Worm (Caenorhabditis elegans) whole organism, late embryonic: ENCODE results near the gene vkmt-1.

Source experiments
- C38D4.7 ChIP-seq: fragments of 200-800 bp; sonication (Bioruptor generic); optimal IDR thresholded peaks from 2 replicates; lab custom pipeline; 2018; ENCODE audit warnings: mild to moderate bottlenecking, missing genetic modification characterization, moderate library complexity, missing compliant biosample characterization
- F13H6.1 ChIP-seq: sonication (generic microtip); optimal IDR thresholded peaks from 2 replicates; lab custom pipeline; 2016; ENCODE audit warnings: missing genetic modification characterization, missing compliant biosample characterization
- K09A11.1 ChIP-seq: sonication (generic microtip); optimal IDR thresholded peaks from 2 replicates; lab custom pipeline; 2017; ENCODE audit warnings: antibody characterized with exemption, mild to moderate bottlenecking, missing genetic modification characterization, missing compliant biosample characterization; ENCODE audit not compliant: insufficient read depth
- Y22D7AL.16 ChIP-seq: sonication (generic microtip); optimal IDR thresholded peaks from 2 replicates; lab custom pipeline; 2016; ENCODE audit warnings: missing genetic modification characterization, missing compliant biosample characterization
- ahr-1 ChIP-seq: sonication (generic microtip); optimal IDR thresholded peaks from 2 replicates; lab custom pipeline; 2016; ENCODE audit warnings: missing genetic modification characterization, missing compliant biosample characterization
- ceh-19 ChIP-seq: fragments of 200-800 bp; sonication (Bioruptor generic); optimal IDR thresholded peaks from 2 replicates; lab custom pipeline; 2018; ENCODE audit warnings: mild to moderate bottlenecking, missing genetic modification characterization, missing compliant biosample characterization
- ceh-34 ChIP-seq: sonication (generic microtip); optimal IDR thresholded peaks from 2 replicates; lab custom pipeline; 2016; ENCODE audit warnings: mild to moderate bottlenecking, missing genetic modification characterization, missing compliant biosample characterization
- ceh-45 ChIP-seq: fragments of 200-800 bp; sonication (Bioruptor generic); IDR thresholded peaks from 2 replicates; pipeline ENCODE4 v1.3.6; 2022; ENCODE audit warnings: missing genetic modification reagents, missing genetic modification characterization, missing compliant biosample characterization
- ceh-48 ChIP-seq: sonication (generic microtip); optimal IDR thresholded peaks from 2 replicates; lab custom pipeline; 2016; ENCODE audit warnings: missing genetic modification characterization, inconsistent platforms, missing compliant biosample characterization
- ceh-6 ChIP-seq: fragments of 200-800 bp; sonication (Bioruptor generic); optimal IDR thresholded peaks from 2 replicates; lab custom pipeline; 2018; ENCODE audit warnings: mild to moderate bottlenecking, missing genetic modification characterization, missing compliant biosample characterization
- ceh-9 ChIP-seq: sonication (generic microtip); optimal IDR thresholded peaks from 2 replicates; lab custom pipeline; 2016; ENCODE audit warnings: mild to moderate bottlenecking, missing genetic modification characterization, inconsistent platforms, missing compliant biosample characterization
- dve-1 ChIP-seq: sonication (generic microtip); optimal IDR thresholded peaks from 2 replicates; lab custom pipeline; 2017; ENCODE audit warnings: antibody characterized with exemption, mild to moderate bottlenecking, missing genetic modification characterization, missing compliant biosample characterization
- fax-1 ChIP-seq: sonication (generic microtip); optimal IDR thresholded peaks from 2 replicates; lab custom pipeline; 2016; ENCODE audit warnings: missing genotype, missing genetic modification characterization, missing compliant biosample characterization
- fkh-10 ChIP-seq: fragments of 150-350 bp; optimal IDR thresholded peaks from 2 replicates; lab custom pipeline; 2014; ENCODE audit warnings: missing biosample characterization, missing genetic modification reagents, missing genetic modification characterization
- fkh-6 ChIP-seq: sonication (generic microtip); optimal IDR thresholded peaks from 2 replicates; lab custom pipeline; 2016; ENCODE audit warnings: missing genetic modification characterization, missing compliant biosample characterization
- gmeb-2 ChIP-seq: sonication (generic microtip); optimal IDR thresholded peaks from 2 replicates; lab custom pipeline; 2016; ENCODE audit warnings: missing genetic modification characterization, inconsistent platforms, missing compliant biosample characterization
- hlh-13 ChIP-seq: fragments of 200-800 bp; sonication (Bioruptor generic); optimal IDR thresholded peaks from 2 replicates; lab custom pipeline; 2018; ENCODE audit warnings: mild to moderate bottlenecking, missing genetic modification characterization, missing compliant biosample characterization
- hlh-15 ChIP-seq: sonication (generic microtip); optimal IDR thresholded peaks from 2 replicates; lab custom pipeline; 2016; ENCODE audit warnings: missing genetic modification characterization, missing compliant biosample characterization
- hlh-30 ChIP-seq: sonication (generic microtip); optimal IDR thresholded peaks from 2 replicates; lab custom pipeline; 2017; ENCODE audit warnings: antibody characterized with exemption, missing genetic modification characterization, missing compliant biosample characterization; ENCODE audit not compliant: insufficient read depth
- hlh-8 ChIP-seq: sonication (generic microtip); optimal IDR thresholded peaks from 2 replicates; lab custom pipeline; 2016; ENCODE audit warnings: missing genotype, missing genetic modification characterization, missing compliant biosample characterization
- lin-11 ChIP-seq: fragments of 200-800 bp; sonication (Bioruptor generic); optimal IDR thresholded peaks from 2 replicates; lab custom pipeline; 2018; ENCODE audit warnings: mild to moderate bottlenecking, missing genetic modification characterization, missing compliant biosample characterization
- mec-3 ChIP-seq: sonication (generic microtip); optimal IDR thresholded peaks from 2 replicates; lab custom pipeline; 2016; ENCODE audit warnings: borderline replicate concordance, missing genetic modification characterization, missing compliant biosample characterization
- nfya-1 ChIP-seq: sonication (generic microtip); optimal IDR thresholded peaks from 2 replicates; lab custom pipeline; 2017; ENCODE audit warnings: missing genetic modification characterization, mild to moderate bottlenecking, missing compliant biosample characterization, antibody characterized with exemption, moderate library complexity
- nhr-232 ChIP-seq: sonication (generic microtip); optimal IDR thresholded peaks from 2 replicates; lab custom pipeline; 2016; ENCODE audit warnings: missing genetic modification characterization, missing compliant biosample characterization
- npax-4 ChIP-seq: sonication (generic microtip); optimal IDR thresholded peaks from 2 replicates; lab custom pipeline; 2016; ENCODE audit warnings: missing genetic modification characterization, missing compliant biosample characterization
- pag-3 ChIP-seq: sonication (generic microtip); optimal IDR thresholded peaks from 2 replicates; lab custom pipeline; 2016; ENCODE audit warnings: missing compliant biosample characterization, missing genetic modification characterization, borderline replicate concordance
- pha-4 ChIP-seq: fragments of 150-350 bp; optimal IDR thresholded peaks from 2 replicates; lab custom pipeline; 2018; ENCODE audit warnings: missing biosample characterization, missing genetic modification reagents, missing genetic modification characterization
- pqm-1 ChIP-seq: sonication (generic microtip); optimal IDR thresholded peaks from 2 replicates; lab custom pipeline; 2016; ENCODE audit warnings: missing genetic modification characterization, missing compliant biosample characterization
- rnt-1 ChIP-seq: sonication (generic microtip); optimal IDR thresholded peaks from 2 replicates; lab custom pipeline; 2016; ENCODE audit warnings: missing genetic modification characterization, missing compliant biosample characterization
- syd-9 ChIP-seq: sonication (generic microtip); optimal IDR thresholded peaks from 2 replicates; lab custom pipeline; 2016; ENCODE audit warnings: mild to moderate bottlenecking, missing genetic modification characterization, moderate library complexity, missing compliant biosample characterization
- tbx-2 ChIP-seq: sonication (generic microtip); optimal IDR thresholded peaks from 2 replicates; lab custom pipeline; 2016; ENCODE audit warnings: missing genetic modification characterization, missing compliant biosample characterization
- unc-3 ChIP-seq, 2 experiments: fragments of 200-800 bp in 1 of 2; sonication (Bioruptor generic) in 1 of 2; sonication (generic microtip) in 1 of 2; conservative IDR thresholded peaks in 1 of 2; optimal IDR thresholded peaks in 1 of 2; 2 replicates each; pipeline versions ENCODE4 v1.3.6 to Lab custom; 2016 to 2022; ENCODE audit warnings: missing compliant biosample characterization in 2 of 2, missing genetic modification characterization in 2 of 2, missing genetic modification reagents in 1 of 2
- unc-42 ChIP-seq: sonication (generic microtip); optimal IDR thresholded peaks from 2 replicates; lab custom pipeline; 2016; ENCODE audit warnings: missing genotype, missing genetic modification characterization, missing compliant biosample characterization
- unc-86 ChIP-seq: sonication (generic microtip); optimal IDR thresholded peaks from 2 replicates; lab custom pipeline; 2016; ENCODE audit warnings: missing genetic modification characterization, missing compliant biosample characterization
- zip-5 ChIP-seq: sonication (generic microtip); optimal IDR thresholded peaks from 2 replicates; lab custom pipeline; 2016; ENCODE audit warnings: missing genetic modification characterization, missing compliant biosample characterization
- ztf-16 ChIP-seq: sonication (generic microtip); optimal IDR thresholded peaks from 2 replicates; lab custom pipeline; 2017; ENCODE audit warnings: missing genetic modification characterization, missing compliant biosample characterization

vkmt-1 gene

ce11 chrIV:12278507-12278906 is at the start of gene vkmt-1, which contains the start of gene tag-335:
Gene vkmt-1 (plus strand): TSS chrIV:12278725.
Gene tag-335 (minus strand): TSS chrIV:12278594.
- no peak for TF ChIP-seq ahr-1
- TF ChIP-seq pqm-1, result no peak
- TF ChIP-seq fkh-6, result no peak
- no peak for TF ChIP-seq rnt-1 (tag; lab: Kevin White, UChicago)
- no peak for TF ChIP-seq syd-9 (tag; lab: Kevin White, UChicago)
- TF ChIP-seq ceh-6 (GFP tag; lab: Kevin White, UChicago), result no peak
- TF ChIP-seq unc-86 (tag; lab: Kevin White, UChicago), result no peak
- no peak for TF ChIP-seq zip-5 (tag; lab: Kevin White, UChicago)
- no peak for TF ChIP-seq hlh-8 (tag; lab: Kevin White, UChicago)
- TF ChIP-seq ztf-16, result no peak

- no peak for TF ChIP-seq nfya-1 (tag; lab: Kevin White, UChicago)
- no peak for TF ChIP-seq fax-1 (tag; lab: Kevin White, UChicago)
- no peak for TF ChIP-seq dve-1 (tag; lab: Kevin White, UChicago)
- no peak for TF ChIP-seq hlh-13 (GFP tag; lab: Kevin White, UChicago)
- TF ChIP-seq unc-42 (tag; lab: Kevin White, UChicago), result no peak
- no peak for TF ChIP-seq hlh-30 (tag; lab: Kevin White, UChicago)
- TF ChIP-seq hlh-8 (tag; lab: Kevin White, UChicago), result no peak
- TF ChIP-seq ceh-9 (tag; lab: Kevin White, UChicago), result no peak
- no peak for TF ChIP-seq ceh-48 (tag; lab: Kevin White, UChicago)
- TF ChIP-seq ceh-34 (tag; lab: Kevin White, UChicago), result no peak
These were observed 48.8 kb upstream of the vkmt-1 start, which contains the start of gene sre-18 for ce11 chrIV:12229679-12230078. Gene sre-18 (minus strand): TSS chrIV:12229779.

- no peak for TF ChIP-seq unc-86 (tag; lab: Kevin White, UChicago)
- TF ChIP-seq hlh-30 (tag; lab: Kevin White, UChicago), result no peak
- TF ChIP-seq mec-3 (tag; lab: Kevin White, UChicago), result no peak
These were observed 42.5 kb upstream of the vkmt-1 start, which contains the start of gene sre-16 for ce11 chrIV:12236011-12236410. Gene sre-16 (minus strand): TSS chrIV:12236111.

ce11 chrIV:12238851-12239250 is 39.7 kb upstream of the vkmt-1 start, which contains the start of gene sre-19:
Gene sre-19 (minus strand): TSS chrIV:12238951.
- TF ChIP-seq C38D4.7 (GFP tag; lab: Kevin White, UChicago) (no peak), hlh-30 (tag; lab: Kevin White, UChicago) (no peak), rnt-1 (tag; lab: Kevin White, UChicago) (no peak), tbx-2 (tag; lab: Kevin White, UChicago) (no peak), mec-3 (tag; lab: Kevin White, UChicago) (no peak), pag-3 (no peak), ceh-19 (GFP tag; lab: Kevin White, UChicago) (no peak), nhr-232 (tag; lab: Kevin White, UChicago) (no peak), ceh-9 (tag; lab: Kevin White, UChicago) (no peak), ztf-16 (no peak), K09A11.1 (tag; lab: Kevin White, UChicago) (no peak), npax-4 (tag; lab: Kevin White, UChicago) (no peak), gmeb-2 (no peak), unc-3 (GFP tag; conservative IDR thresholded peaks at IDR 0.05; lab: Robert Waterston, UW) (no peak), unc-3 (tag; optimal IDR thresholded peaks at IDR 0.05; lab: Kevin White, UChicago) (no peak), hlh-15 (no peak), lin-11 (tag; lab: Kevin White, UChicago) (no peak)

ce11 chrIV:12244706-12245105 is 33.8 kb upstream of the vkmt-1 start, which contains the start of gene sre-15:
Gene sre-15 (minus strand): TSS chrIV:12244806.
- TF ChIP-seq F13H6.1 (tag; lab: Kevin White, UChicago) (no peak), C38D4.7 (GFP tag; lab: Kevin White, UChicago) (no peak), lin-11 (tag; lab: Kevin White, UChicago) (no peak), ceh-45 (GFP tag; lab: Robert Waterston, UW) (no peak), Y22D7AL.16 (tag; lab: Kevin White, UChicago) (no peak), fkh-10 (GFP tag; lab: Kevin White, UChicago) (no peak), ceh-6 (GFP tag; lab: Kevin White, UChicago) (no peak), pha-4 (tag; lab: Kevin White, UChicago) (no peak), ceh-19 (GFP tag; lab: Kevin White, UChicago) (no peak), zip-5 (tag; lab: Kevin White, UChicago) (no peak)
